6 worm cellular contexts compared by ENCODE assay signal in genomic region chrII:13030051-13030437, ce11.
TF ChIP-seq lines count a peak whose summit lies in the region.

No protein-coding gene starts in this region.

TF ChIP-seq in whole organism, L1 larva, 84 proteins besides CTCF, POLR2A, EP300 and RAD21:
- TF ChIP-seq elt-2 (tag; optimal IDR thresholded peaks at IDR 0.05; lab: Kevin White, UChicago), result no peak
- TF ChIP-seq nhr-237 (tag; optimal IDR thresholded peaks at IDR 0.05; lab: Kevin White, UChicago), result no peak
- TF ChIP-seq blmp-1 (tag; optimal IDR thresholded peaks at IDR 0.05; lab: Kevin White, UChicago), result no peak
- peak; percentile 13 for TF ChIP-seq lin-14 (GFP tag; optimal IDR thresholded peaks at IDR 0.05; lab: Kevin White, UChicago)
TF ChIP-seq in whole organism, L1 larva: peak in this region for 1.

TF ChIP-seq in whole organism, L3 larva, 47 proteins besides CTCF, POLR2A, EP300 and RAD21:
- TF ChIP-seq aly-2 (tag; optimal IDR thresholded peaks at IDR 0.05; lab: Kevin White, UChicago), result no peak
- TF ChIP-seq fkh-10 (GFP tag; optimal IDR thresholded peaks at IDR 0.05; lab: Kevin White, UChicago), result no peak
- TF ChIP-seq lin-39 (tag; optimal IDR thresholded peaks at IDR 0.05; lab: Kevin White, UChicago), result peak; percentile 47
- no peak for TF ChIP-seq nhr-237 (tag; optimal IDR thresholded peaks at IDR 0.05; lab: Kevin White, UChicago)
- no peak for TF ChIP-seq nfya-1 (tag; optimal IDR thresholded peaks at IDR 0.05; lab: Kevin White, UChicago; ENCODE audit: insufficient read depth)
- no peak for TF ChIP-seq nhr-11 (tag; optimal IDR thresholded peaks at IDR 0.05; lab: Kevin White, UChicago)
- TF ChIP-seq ama-1 (optimal IDR thresholded peaks at IDR 0.05; lab: Kevin White, UChicago), result no peak

TF ChIP-seq in whole organism, L4 larva, 104 proteins besides CTCF, POLR2A, EP300 and RAD21:
- TF ChIP-seq arid-1 (GFP tag; conservative IDR thresholded peaks at IDR 0.05; lab: Robert Waterston, UW) (no peak), dmd-8 (GFP tag; IDR thresholded peaks at IDR 0.05; lab: Robert Waterston, UW) (no peak), fos-1 (tag; optimal IDR thresholded peaks at IDR 0.05; lab: Kevin White, UChicago) (no peak), dmd-9 (GFP tag; IDR thresholded peaks at IDR 0.05; lab: Robert Waterston, UW) (no peak), F44E2.7 (GFP tag; IDR thresholded peaks at IDR 0.05; lab: Robert Waterston, UW) (no peak), set-16 (GFP tag; IDR thresholded peaks at IDR 0.05; lab: Robert Waterston, UW) (peak; percentile 30; the same call in 1 of the 2 replicates), tag-97 (GFP tag; IDR thresholded peaks at IDR 0.05; lab: Robert Waterston, UW) (no peak), nhr-6 (tag; optimal IDR thresholded peaks at IDR 0.05; lab: Kevin White, UChicago) (no peak), snpc-4 (tag; optimal IDR thresholded peaks at IDR 0.05; lab: Kevin White, UChicago) (no peak), nhr-25 (tag; optimal IDR thresholded peaks at IDR 0.05; lab: Kevin White, UChicago; ENCODE audit: borderline replicate concordance, insufficient read depth) (no peak), vab-7 (GFP tag; IDR thresholded peaks at IDR 0.05; lab: Robert Waterston, UW) (no peak), hmg-1.1 (GFP tag; IDR thresholded peaks at IDR 0.05; lab: Robert Waterston, UW) (no peak), lir-3 (tag; optimal IDR thresholded peaks at IDR 0.05; lab: Kevin White, UChicago) (no peak), mes-2 (tag; optimal IDR thresholded peaks at IDR 0.05; lab: Kevin White, UChicago; ENCODE audit: poor library complexity, severe bottlenecking) (peak; percentile 5), egl-43 (GFP tag; IDR thresholded peaks at IDR 0.05; lab: Robert Waterston, UW) (0 out of 2 replicates have a peak, but pooled peaks have one; percentile 20), ceh-44 (GFP tag; IDR thresholded peaks at IDR 0.05; lab: Robert Waterston, UW) (no peak), aha-1 (tag; lab: Kevin White, UChicago) (no peak), dve-1 (tag; optimal IDR thresholded peaks at IDR 0.05; lab: Kevin White, UChicago; ENCODE audit: insufficient read depth) (no peak)

TF ChIP-seq in whole organism, late embryonic, 69 proteins besides CTCF, POLR2A, EP300 and RAD21:
- TF ChIP-seq pros-1 (tag; optimal IDR thresholded peaks at IDR 0.05; lab: Kevin White, UChicago) (no peak), ceh-34 (tag; optimal IDR thresholded peaks at IDR 0.05; lab: Kevin White, UChicago) (peak; percentile 59), nhr-11 (tag; optimal IDR thresholded peaks at IDR 0.05; lab: Kevin White, UChicago) (no peak), ceh-31 (tag; optimal IDR thresholded peaks at IDR 0.05; lab: Kevin White, UChicago) (peak; percentile 30), odd-2 (tag; optimal IDR thresholded peaks at IDR 0.05; lab: Kevin White, UChicago) (no peak), pag-3 (tag; optimal IDR thresholded peaks at IDR 0.05; lab: Kevin White, UChicago; ENCODE audit: borderline replicate concordance) (no peak), npax-4 (tag; optimal IDR thresholded peaks at IDR 0.05; lab: Kevin White, UChicago) (no peak), ceh-19 (GFP tag; optimal IDR thresholded peaks at IDR 0.05; lab: Kevin White, UChicago) (peak; percentile 19), sox-2 (GFP tag; IDR thresholded peaks at IDR 0.05; lab: Robert Waterston, UW) (no peak), hlh-6 (tag; optimal IDR thresholded peaks at IDR 0.05; lab: Kevin White, UChicago) (no peak), mec-3 (tag; optimal IDR thresholded peaks at IDR 0.05; lab: Kevin White, UChicago; ENCODE audit: borderline replicate concordance) (no peak), pat-9 (tag; optimal IDR thresholded peaks at IDR 0.05; lab: Kevin White, UChicago) (no peak), C38D4.7 (GFP tag; optimal IDR thresholded peaks at IDR 0.05; lab: Kevin White, UChicago) (no peak), gmeb-2 (tag; optimal IDR thresholded peaks at IDR 0.05; lab: Kevin White, UChicago) (no peak)
TF ChIP-seq in whole organism, late embryonic: peak in this region for 3.

TF ChIP-seq in whole organism, mixed stage, embryonic, 35 proteins besides CTCF, POLR2A, EP300 and RAD21:
- peak; percentile 9 for TF ChIP-seq ham-2 (GFP tag; optimal IDR thresholded peaks at IDR 0.05; lab: Kevin White, UChicago)
- peak; percentile 53 for TF ChIP-seq cnd-1 (tag; optimal IDR thresholded peaks at IDR 0.05; lab: Kevin White, UChicago)
- peak; percentile 36 for TF ChIP-seq unc-120 (tag; optimal IDR thresholded peaks at IDR 0.05; lab: Kevin White, UChicago; ENCODE audit: poor library complexity, severe bottlenecking)
- TF ChIP-seq sptf-1 (tag; optimal IDR thresholded peaks at IDR 0.05; lab: Kevin White, UChicago), result peak; percentile 21
- peak; percentile 24 for TF ChIP-seq hlh-1 (tag; optimal IDR thresholded peaks at IDR 0.05; lab: Kevin White, UChicago)
- TF ChIP-seq sem-2 (GFP tag; optimal IDR thresholded peaks at IDR 0.05; lab: Kevin White, UChicago), result no peak
- no peak for TF ChIP-seq mep-1 (tag; optimal IDR thresholded peaks at IDR 0.05; lab: Kevin White, UChicago)
- TF ChIP-seq unc-62 (GFP tag; optimal IDR thresholded peaks at IDR 0.05; lab: Kevin White, UChicago), result peak; percentile 35
- TF ChIP-seq ces-1 (GFP tag; optimal IDR thresholded peaks at IDR 0.05; lab: Kevin White, UChicago), result peak; percentile 33

TF ChIP-seq in whole organism, young adult, 124 proteins besides CTCF, POLR2A, EP300 and RAD21:
- TF ChIP-seq sptf-2 (GFP tag; optimal IDR thresholded peaks at IDR 0.05; lab: Kevin White, UChicago) (no peak), hmg-1.2 (GFP tag; IDR thresholded peaks at IDR 0.05; lab: Robert Waterston, UW) (peak; percentile 33; the same call in 1 of the 2 replicates), mel-28 (tag; optimal IDR thresholded peaks at IDR 0.05; lab: Kevin White, UChicago; ENCODE audit: borderline replicate concordance) (no peak), mxl-1 (tag; optimal IDR thresholded peaks at IDR 0.05; lab: Kevin White, UChicago) (no peak), snpc-3.4 (tag; optimal IDR thresholded peaks at IDR 0.05; lab: Kevin White, UChicago) (no peak), hsf-1 (GFP tag; IDR thresholded peaks at IDR 0.05; lab: Robert Waterston, UW) (no peak), hrde-1 (tag; optimal IDR thresholded peaks at IDR 0.05; lab: Kevin White, UChicago; ENCODE audit: borderline replicate concordance) (no peak), egl-44 (GFP tag; IDR thresholded peaks at IDR 0.05; lab: Robert Waterston, UW) (no peak), madf-8 (GFP tag; conservative IDR thresholded peaks at IDR 0.05; lab: Robert Waterston, UW) (no peak), C06A6.2 (GFP tag; conservative IDR thresholded peaks at IDR 0.05; lab: Robert Waterston, UW) (no peak), snpc-1.1 (tag; optimal IDR thresholded peaks at IDR 0.05; lab: Kevin White, UChicago; ENCODE audit: insufficient read depth) (no peak), B0261.1 (tag; optimal IDR thresholded peaks at IDR 0.05; lab: Kevin White, UChicago) (no peak), madf-3 (GFP tag; IDR thresholded peaks at IDR 0.05; lab: Robert Waterston, UW) (0 out of 2 replicates have a peak, but pooled peaks have one; percentile 13), ztf-6 (GFP tag; IDR thresholded peaks at IDR 0.05; lab: Robert Waterston, UW) (no peak), chd-7 (tag; optimal IDR thresholded peaks at IDR 0.05; lab: Kevin White, UChicago) (no peak), F49E8.2 (tag; optimal IDR thresholded peaks at IDR 0.05; lab: Kevin White, UChicago; ENCODE audit: insufficient read depth) (no peak), xnd-1 (tag; optimal IDR thresholded peaks at IDR 0.05; lab: Kevin White, UChicago) (no peak), bed-2 (GFP tag; IDR thresholded peaks at IDR 0.05; lab: Robert Waterston, UW) (no peak), nhr-80 (tag; optimal IDR thresholded peaks at IDR 0.05; lab: Kevin White, UChicago) (no peak), gei-17 (GFP tag; optimal IDR thresholded peaks at IDR 0.05; lab: Kevin White, UChicago) (no peak), zfh-2 (GFP tag; conservative IDR thresholded peaks at IDR 0.05; lab: Robert Waterston, UW) (peak; percentile 61; the same call in 1 of the 2 replicates), nfya-1 (tag; optimal IDR thresholded peaks at IDR 0.05; lab: Kevin White, UChicago; ENCODE audit: borderline replicate concordance, insufficient read depth) (no peak), attf-5 (GFP tag; optimal IDR thresholded peaks at IDR 0.05; lab: Kevin White, UChicago) (no peak), fkh-3 (tag; optimal IDR thresholded peaks at IDR 0.05; lab: Kevin White, UChicago) (no peak), repo-1 (tag; optimal IDR thresholded peaks at IDR 0.05; lab: Kevin White, UChicago) (no peak), cebp-1 (GFP tag; IDR thresholded peaks at IDR 0.05; lab: Robert Waterston, UW) (no peak), cebp-1 (tag; optimal IDR thresholded peaks at IDR 0.05; lab: Kevin White, UChicago) (peak; percentile 8), B0336.3 (GFP tag; IDR thresholded peaks at IDR 0.05; lab: Robert Waterston, UW) (no peak), ceh-91 (GFP tag; IDR thresholded peaks at IDR 0.05; lab: Robert Waterston, UW) (no peak), F55B11.4 (tag; optimal IDR thresholded peaks at IDR 0.05; lab: Kevin White, UChicago; ENCODE audit: borderline replicate concordance, insufficient read depth) (no peak), dox-1 (GFP tag; IDR thresholded peaks at IDR 0.05; lab: Robert Waterston, UW) (no peak), ceh-79 (tag; optimal IDR thresholded peaks at IDR 0.05; lab: Kevin White, UChicago) (no peak), zim-3 (tag; optimal IDR thresholded peaks at IDR 0.05; lab: Kevin White, UChicago) (no peak), nhr-90 (tag; optimal IDR thresholded peaks at IDR 0.05; lab: Kevin White, UChicago) (no peak)
